Fruit fly (Drosophila melanogaster) whole organism, embryonic: ENCODE results near the gene CG42814.

Experiments
- ATbp ChIP-seq: fragments of 200-800 bp; sonication (Bioruptor generic); optimal IDR thresholded peaks from 2 replicates; lab custom pipeline; 2017; ENCODE audit warnings: missing biosample characterization, mild to moderate bottlenecking, missing genetic modification characterization, missing genetic modification reagents
- CG10654 ChIP-seq: fragments of 200-800 bp; sonication (Bioruptor generic); optimal IDR thresholded peaks from 2 replicates; lab custom pipeline; 2016; ENCODE audit warnings: missing biosample characterization, missing genetic modification characterization
- CG12299 ChIP-seq: fragments of 200-800 bp; sonication (Bioruptor generic); optimal IDR thresholded peaks from 2 replicates; lab custom pipeline; 2018; ENCODE audit warnings: missing biosample characterization, mild to moderate bottlenecking, missing genetic modification characterization
- CG13296 ChIP-seq: fragments of 200-800 bp; sonication (Bioruptor generic); optimal IDR thresholded peaks from 3 replicates; lab custom pipeline; 2018; ENCODE audit warnings: missing biosample characterization, mild to moderate bottlenecking, missing genetic modification characterization
- CG14667 ChIP-seq: fragments of 200-800 bp; sonication (Bioruptor generic); IDR thresholded peaks from 2 replicates; pipeline ENCODE4 v1.3.6; 2022; ENCODE audit warnings: missing biosample characterization, missing genetic modification characterization
- CG16863 ChIP-seq: fragments of 200-800 bp; sonication (Bioruptor generic); optimal IDR thresholded peaks from 3 replicates; lab custom pipeline; 2016; ENCODE audit warnings: missing biosample characterization, missing genetic modification characterization
- CG17385 ChIP-seq: fragments of 200-800 bp; sonication (Bioruptor generic); optimal IDR thresholded peaks from 3 replicates; lab custom pipeline; 2018; ENCODE audit warnings: missing biosample characterization, mild to moderate bottlenecking, missing genetic modification characterization
- CG1832 ChIP-seq: fragments of 200-800 bp; sonication (Bioruptor generic); optimal IDR thresholded peaks from 2 replicates; lab custom pipeline; 2017; ENCODE audit warnings: missing biosample characterization, mild to moderate bottlenecking, missing genetic modification characterization, inconsistent platforms
- CG18599 ChIP-seq: fragments of 200-800 bp; sonication (Bioruptor generic); optimal IDR thresholded peaks from 3 replicates; lab custom pipeline; 2017; ENCODE audit warnings: missing biosample characterization, missing genetic modification characterization, mild to moderate bottlenecking, moderate library complexity, missing genetic modification reagents
- CG2120 ChIP-seq: fragments of 200-800 bp; sonication (Bioruptor generic); optimal IDR thresholded peaks from 3 replicates; lab custom pipeline; 2016; ENCODE audit warnings: missing biosample characterization, missing genetic modification characterization
- CG2678 ChIP-seq: fragments of 200-800 bp; sonication (Bioruptor generic); optimal IDR thresholded peaks from 3 replicates; lab custom pipeline; 2019; ENCODE audit warnings: missing biosample characterization, mild to moderate bottlenecking, missing genetic modification characterization, moderate library complexity
- CG2875 ChIP-seq: fragments of 200-800 bp; sonication (Bioruptor generic); optimal IDR thresholded peaks from 2 replicates; lab custom pipeline; 2017; ENCODE audit warnings: missing biosample characterization, mild to moderate bottlenecking, missing genetic modification characterization, missing genetic modification reagents
- CG43689 ChIP-seq: fragments of 200-800 bp; sonication (Bioruptor generic); IDR thresholded peaks from 2 replicates; pipeline ENCODE4 v1.3.6; 2022; ENCODE audit warnings: missing biosample characterization, missing genetic modification characterization
- CG4707 ChIP-seq: fragments of 200-800 bp; sonication (Bioruptor generic); optimal IDR thresholded peaks from 2 replicates; lab custom pipeline; 2018; ENCODE audit warnings: missing biosample characterization, mild to moderate bottlenecking, missing genetic modification characterization, moderate library complexity
- CG4820 ChIP-seq: fragments of 200-800 bp; sonication (Bioruptor generic); optimal IDR thresholded peaks from 3 replicates; lab custom pipeline; 2016; ENCODE audit warnings: missing biosample characterization, missing genetic modification characterization
- CG5245 ChIP-seq: fragments of 200-800 bp; sonication (Bioruptor generic); optimal IDR thresholded peaks from 3 replicates; lab custom pipeline; 2016; ENCODE audit warnings: missing biosample characterization, missing genetic modification characterization
- CG7357 ChIP-seq: fragments of 200-800 bp; sonication (Bioruptor generic); IDR thresholded peaks from 3 replicates; pipeline ENCODE4 v1.3.6; 2022; ENCODE audit warnings: missing biosample characterization, missing genetic modification characterization
- CG7839 ChIP-seq: fragments of 200-800 bp; sonication (Bioruptor generic); optimal IDR thresholded peaks from 3 replicates; lab custom pipeline; 2018; ENCODE audit warnings: missing biosample characterization, mild to moderate bottlenecking, missing genetic modification characterization, moderate library complexity
- CG8290 ChIP-seq, 3 experiments: fragments of 200-800 bp; sonication (Bioruptor generic); optimal IDR thresholded peaks; 2 replicates each; lab custom pipeline; 2016 to 2019; ENCODE audit warnings: missing biosample characterization in 3 of 3, missing genetic modification characterization in 3 of 3, mild to moderate bottlenecking in 2 of 3, moderate library complexity in 1 of 3
- Dad ChIP-seq: fragments of 200-800 bp; sonication (Bioruptor generic); optimal IDR thresholded peaks from 3 replicates; lab custom pipeline; 2016; ENCODE audit warnings: missing biosample characterization, missing genetic modification characterization
- Ets97D ChIP-seq: fragments of 200-800 bp; sonication (Bioruptor generic); optimal IDR thresholded peaks from 3 replicates; lab custom pipeline; 2016; ENCODE audit warnings: missing biosample characterization, missing genetic modification characterization
- HmgZ ChIP-seq: fragments of 200-800 bp; sonication (Bioruptor generic); optimal IDR thresholded peaks from 2 replicates; lab custom pipeline; 2018; ENCODE audit warnings: missing biosample characterization, mild to moderate bottlenecking, missing genetic modification characterization
- Hr78 ChIP-seq, 2 experiments: fragments of 200-800 bp in 1 of 2; fragments of >200 bp in 1 of 2; sonication (Bioruptor generic) in 1 of 2; optimal IDR thresholded peaks; 2 replicates each; lab custom pipeline; 2017 to 2019; ENCODE audit warnings: missing biosample characterization in 2 of 2, missing genetic modification characterization in 2 of 2, mild to moderate bottlenecking in 1 of 2, moderate library complexity in 1 of 2
- Meics ChIP-seq: fragments of 200-800 bp; sonication (Bioruptor generic); optimal IDR thresholded peaks from 2 replicates; lab custom pipeline; 2017; ENCODE audit warnings: missing biosample characterization, mild to moderate bottlenecking, missing genetic modification characterization
- Mrtf ChIP-seq: fragments of 200-800 bp; sonication (Bioruptor generic); IDR thresholded peaks from 3 replicates; pipeline ENCODE4 v1.3.6; 2022; ENCODE audit warnings: missing biosample characterization, missing genetic modification characterization
- Optix ChIP-seq: fragments of 200-800 bp; sonication (Bioruptor generic); IDR thresholded peaks from 3 replicates; pipeline ENCODE4 v1.3.6; 2022; ENCODE audit warnings: missing biosample characterization, missing genetic modification characterization
- PHDP ChIP-seq: fragments of 200-800 bp; sonication (Bioruptor generic); optimal IDR thresholded peaks from 3 replicates; lab custom pipeline; 2018; ENCODE audit warnings: missing biosample characterization, mild to moderate bottlenecking, missing genetic modification characterization, moderate library complexity
- Sox102F ChIP-seq: fragments of 200-800 bp; sonication (Bioruptor generic); optimal IDR thresholded peaks from 2 replicates; lab custom pipeline; 2018; ENCODE audit warnings: missing biosample characterization, mild to moderate bottlenecking, missing genetic modification characterization, moderate library complexity
- Vsx1 ChIP-seq: fragments of 200-800 bp; sonication (Bioruptor generic); optimal IDR thresholded peaks from 2 replicates; lab custom pipeline; 2017; ENCODE audit warnings: missing biosample characterization, mild to moderate bottlenecking, missing genetic modification characterization, missing genetic modification reagents
- Xrp1 ChIP-seq: fragments of 200-800 bp; sonication (Bioruptor generic); IDR thresholded peaks from 2 replicates; pipeline ENCODE4 v1.3.6; 2022; ENCODE audit warnings: missing biosample characterization, missing genetic modification characterization
- ab ChIP-seq: fragments of 200-800 bp; sonication (Bioruptor generic); optimal IDR thresholded peaks from 2 replicates; lab custom pipeline; 2016; ENCODE audit warnings: missing biosample characterization, missing genetic modification characterization
- chinmo ChIP-seq: fragments of 200-800 bp; sonication (Bioruptor generic); IDR thresholded peaks from 4 replicates; pipeline ENCODE4 v1.3.6; 2022; ENCODE audit warnings: missing biosample characterization, missing genetic modification characterization; ENCODE audit not compliant: partially characterized antibody
- ci ChIP-seq: fragments of 200-800 bp; sonication (Bioruptor generic); IDR thresholded peaks from 3 replicates; pipeline ENCODE4 v1.3.6; 2022; ENCODE audit warnings: missing biosample characterization, missing genetic modification characterization
- dmrt99B ChIP-seq: fragments of 200-800 bp; sonication (Bioruptor generic); optimal IDR thresholded peaks from 2 replicates; lab custom pipeline; 2018; ENCODE audit warnings: missing biosample characterization, mild to moderate bottlenecking, missing genetic modification characterization, moderate library complexity
- dysf ChIP-seq: fragments of 200-800 bp; sonication (Bioruptor generic); IDR thresholded peaks from 3 replicates; pipeline ENCODE4 v1.3.6; 2022; ENCODE audit warnings: missing biosample characterization, missing genetic modification characterization
- emc ChIP-seq: fragments of 200-800 bp; sonication (Bioruptor generic); optimal IDR thresholded peaks from 2 replicates; lab custom pipeline; 2016; ENCODE audit warnings: missing biosample characterization, missing genetic modification characterization
- gce ChIP-seq: fragments of 200-800 bp; sonication (Bioruptor generic); IDR thresholded peaks from 3 replicates; pipeline ENCODE4 v1.3.6; 2022; ENCODE audit warnings: missing biosample characterization, missing genetic modification characterization
- ind ChIP-seq: fragments of 200-800 bp; sonication (Bioruptor generic); optimal IDR thresholded peaks from 3 replicates; lab custom pipeline; 2016; ENCODE audit warnings: missing biosample characterization, missing genetic modification characterization
- lmd ChIP-seq: fragments of 200-800 bp; sonication (Bioruptor generic); IDR thresholded peaks from 2 replicates; pipeline ENCODE4 v1.3.6; 2022; ENCODE audit warnings: missing biosample characterization, missing genetic modification characterization
- org-1 ChIP-seq: fragments of 200-800 bp; sonication (Bioruptor generic); optimal IDR thresholded peaks from 2 replicates; lab custom pipeline; 2017; ENCODE audit warnings: missing biosample characterization, missing genetic modification characterization
- pan ChIP-seq, 4 experiments: fragments of >200 bp in 3 of 4; fragments of 200-800 bp in 1 of 4; sonication (Bioruptor generic) in 1 of 4; optimal IDR thresholded peaks in 3 of 4; IDR thresholded peaks in 1 of 4; 2 replicates each; pipeline versions ENCODE4 v1.3.6 to Lab custom; 2017 to 2022; ENCODE audit warnings: missing biosample characterization in 2 of 4, missing genetic modification characterization in 2 of 4, mixed read lengths in 1 of 4
- sc ChIP-seq, 3 experiments: fragments of >200 bp in 2 of 3; fragments of 200-800 bp in 1 of 3; sonication (Bioruptor generic) in 1 of 3; optimal IDR thresholded peaks; 2 replicates in 2 of 3; 3 replicates in 1 of 3; lab custom pipeline; 2017; ENCODE audit warnings: mild to moderate bottlenecking in 1 of 3, missing biosample characterization in 1 of 3, missing genetic modification characterization in 1 of 3, missing genetic modification reagents in 1 of 3
- sug ChIP-seq: fragments of 200-800 bp; optimal IDR thresholded peaks from 2 replicates; lab custom pipeline; 2019; ENCODE audit warnings: missing biosample characterization, mild to moderate bottlenecking, missing genetic modification characterization, moderate library complexity
- tap ChIP-seq: fragments of 200-800 bp; optimal IDR thresholded peaks from 3 replicates; lab custom pipeline; 2019; ENCODE audit warnings: missing biosample characterization, mild to moderate bottlenecking, missing genetic modification characterization, moderate library complexity
- trem ChIP-seq: fragments of 200-800 bp; optimal IDR thresholded peaks from 3 replicates; lab custom pipeline; 2019; ENCODE audit warnings: missing biosample characterization, mild to moderate bottlenecking, missing genetic modification characterization, moderate library complexity
- ttk ChIP-seq: fragments of 200-800 bp; sonication (Bioruptor generic); IDR thresholded peaks from 2 replicates; pipeline ENCODE4 v2.1.2; 2022; ENCODE audit warnings: missing biosample characterization, missing genetic modification characterization
- twi ChIP-seq: fragments of 200-800 bp; optimal IDR thresholded peaks from 2 replicates; lab custom pipeline; 2019; ENCODE audit warnings: missing biosample characterization, mild to moderate bottlenecking, missing genetic modification characterization, moderate library complexity
- zen ChIP-seq: fragments of 200-800 bp; sonication (Bioruptor generic); optimal IDR thresholded peaks from 3 replicates; lab custom pipeline; 2018; ENCODE audit warnings: missing biosample characterization, mild to moderate bottlenecking, missing genetic modification characterization, moderate library complexity

Gene CG42814

dm6 chr3R:27246264-27246663, 17.0 kb upstream of the CG42814 start (continued):
- peak; percentile 69 for TF ChIP-seq lmd (GFP tag; lab: Robert Waterston, UW)
- peak; percentile 87 for TF ChIP-seq trem (tag; lab: Kevin White, UChicago)
- peak; percentile 35 for TF ChIP-seq CG5245
- peak; percentile 88 for TF ChIP-seq Sox102F (GFP tag; lab: Kevin White, UChicago)
- no peak for TF ChIP-seq Optix (GFP tag; lab: Robert Waterston, UW)
- TF ChIP-seq tap (tag; lab: Kevin White, UChicago): peak; percentile 91
- TF ChIP-seq CG2875: peak; percentile 59
- peak; percentile 29 for TF ChIP-seq Vsx1 (GFP tag; lab: Kevin White, UChicago)
- no peak for TF ChIP-seq Mrtf (GFP tag; lab: Robert Waterston, UW)
- peak; percentile 92 for TF ChIP-seq CG7839 (tag; lab: Kevin White, UChicago)
- no peak for TF ChIP-seq sc (optimal IDR thresholded peaks at IDR 0.05; lab: Kevin White, UChicago)
- peak; percentile 39 for TF ChIP-seq sc (GFP tag; optimal IDR thresholded peaks at IDR 0.05; lab: Kevin White, UChicago)
- peak; percentile 69 for TF ChIP-seq ind (GFP tag; lab: Kevin White, UChicago)
- peak; percentile 74 for TF ChIP-seq CG12299
- peak; percentile 92 for TF ChIP-seq PHDP
- peak; percentile 90 for TF ChIP-seq CG13296 (GFP tag; lab: Kevin White, UChicago)
- peak; percentile 80 for TF ChIP-seq CG17385 (GFP tag; lab: Kevin White, UChicago)
- peak; percentile 73 for TF ChIP-seq dysf (GFP tag; lab: Robert Waterston, UW)
- no peak for TF ChIP-seq ab
- peak; percentile 61 for TF ChIP-seq zen
- TF ChIP-seq pan (optimal IDR thresholded peaks at IDR 0.05; lab: Kevin White, UChicago): no peak
- TF ChIP-seq pan (GFP tag; optimal IDR thresholded peaks at IDR 0.05 in 1 of 2, IDR thresholded peaks at IDR 0.05 in 1 of 2): peak in 1 of 2 experiments; percentile 81
- no peak for TF ChIP-seq chinmo (GFP tag; lab: Robert Waterston, UW)
- TF ChIP-seq CG8290 (GFP tag; optimal IDR thresholded peaks at IDR 0.05; lab: Kevin White, UChicago): peak; percentile 24
- peak in 1 of 2 experiments; percentile 38 for TF ChIP-seq CG8290 (tag; optimal IDR thresholded peaks at IDR 0.05; lab: Kevin White, UChicago)
- peak; percentile 53 for TF ChIP-seq ATbp (GFP tag; lab: Kevin White, UChicago)
- peak; percentile 1 for TF ChIP-seq CG4707
- TF ChIP-seq CG7357 (GFP tag; lab: Robert Waterston, UW): peak; percentile 49; the same call in 2 of the 3 replicates
- no peak for TF ChIP-seq CG1832 (GFP tag; lab: Kevin White, UChicago)
- TF ChIP-seq emc (GFP tag; lab: Kevin White, UChicago): no peak
- TF ChIP-seq Ets97D (GFP tag; lab: Kevin White, UChicago): no peak
- peak; percentile 53 for TF ChIP-seq org-1 (GFP tag; lab: Kevin White, UChicago)
- TF ChIP-seq dmrt99B: peak; percentile 92
- TF ChIP-seq Dad (GFP tag; lab: Kevin White, UChicago): no peak
- TF ChIP-seq CG14667 (GFP tag; lab: Robert Waterston, UW): peak; percentile 24; the same call in 1 of the 2 replicates
- peak; percentile 61 for TF ChIP-seq HmgZ (tag; lab: Kevin White, UChicago)
- TF ChIP-seq Xrp1 (GFP tag; lab: Robert Waterston, UW): peak; percentile 79
- TF ChIP-seq CG2120 (GFP tag; lab: Kevin White, UChicago): peak; percentile 31
- TF ChIP-seq ttk (GFP tag; lab: Robert Waterston, UW): peak; percentile 52; the same call in 1 of the 2 replicates
- no peak for TF ChIP-seq CG43689
- TF ChIP-seq sug (tag; lab: Kevin White, UChicago): peak; percentile 77
- peak; percentile 78 for TF ChIP-seq twi (tag; lab: Kevin White, UChicago)
- peak; percentile 33 for TF ChIP-seq CG10654 (GFP tag; lab: Kevin White, UChicago)
- peak; percentile 90 for TF ChIP-seq CG2678 (tag; lab: Kevin White, UChicago)
- peak in 1 of 2 experiments; percentile 81 for TF ChIP-seq Hr78 (GFP tag; optimal IDR thresholded peaks at IDR 0.05; lab: Kevin White, UChicago)
- TF ChIP-seq gce (GFP tag; lab: Robert Waterston, UW): peak; percentile 33; the same call in 1 of the 3 replicates
- TF ChIP-seq CG16863 (GFP tag; lab: Kevin White, UChicago): no peak
- TF ChIP-seq CG18599 (GFP tag; lab: Kevin White, UChicago): peak; percentile 82
- peak; percentile 75 for TF ChIP-seq Meics (GFP tag; lab: Kevin White, UChicago)
- peak; percentile 50 for TF ChIP-seq CG4820 (GFP tag; lab: Kevin White, UChicago)
- peak; percentile 59; the same call in 2 of the 3 replicates for TF ChIP-seq ci
